Fruit fly (Drosophila melanogaster) S2 (cell line): ENCODE data around the gene CG9166.

Experiments
- CG8478 ChIP-seq: fragments of >200 bp; optimal IDR thresholded peaks from 2 replicates; lab custom pipeline; 2018
- CTCF ChIP-seq, 2 experiments: fragments of >200 bp; optimal IDR thresholded peaks; 2 replicates each; lab custom pipeline; 2018

DNA sequence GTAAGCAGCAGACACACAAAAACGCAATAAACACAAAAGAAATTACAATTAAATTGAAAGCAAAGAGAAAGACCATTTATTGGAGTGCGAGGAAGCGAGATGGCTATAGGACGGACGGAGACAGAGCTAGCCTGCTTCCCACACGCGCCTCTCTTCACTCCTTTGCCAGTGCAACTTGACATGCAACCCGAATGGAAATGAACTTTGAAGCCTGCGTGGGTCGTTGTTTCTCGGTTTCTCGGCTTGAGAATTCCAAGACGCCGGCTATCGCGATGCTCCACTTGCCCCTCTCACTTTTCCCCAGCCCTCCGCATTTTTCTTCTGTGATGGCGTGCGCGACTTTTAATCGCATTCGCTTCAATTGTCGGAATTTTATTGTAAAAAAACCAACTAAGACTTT, 30.0 kb downstream of the CG9166 start:
- TF ChIP-seq CTCF (optimal IDR thresholded peaks at IDR 0.05; lab: Kevin White, UChicago) (no peak), CG8478 (lab: Kevin White, UChicago) (no peak)
